Worm (Caenorhabditis elegans): ENCODE results near the gene ncap-1.

- peak; percentile 67 for TF ChIP-seq him-1 (tag; optimal IDR thresholded peaks at IDR 0.05)
- no peak for TF ChIP-seq dao-5 (tag; optimal IDR thresholded peaks at IDR 0.05)
- no peak for TF ChIP-seq W03F9.2 (tag; optimal IDR thresholded peaks at IDR 0.05)
These were observed 43.5 kb upstream of the ncap-1 start for ce11 chrII:2962531-2963164.

Measured in whole organism, L4/young adult.